Fruit fly (Drosophila melanogaster) whole organism, pupa: ENCODE results near the gene sdk.

ENCODE experiments used
- CG10348 ChIP-seq: fragments of 200-800 bp; sonication (Bioruptor generic); IDR thresholded peaks from 2 replicates; pipeline ENCODE4 v1.3.6; 2022; ENCODE audit warnings: missing biosample characterization, missing genetic modification characterization
- CG14655 ChIP-seq: fragments of 200-800 bp; sonication (Bioruptor generic); optimal IDR thresholded peaks from 3 replicates; lab custom pipeline; 2017; ENCODE audit warnings: mild to moderate bottlenecking, missing biosample characterization, missing genetic modification reagents, missing genetic modification characterization
- CG15710 ChIP-seq: fragments of 200-800 bp; sonication (Bioruptor generic); optimal IDR thresholded peaks from 2 replicates; lab custom pipeline; 2018; ENCODE audit warnings: missing biosample characterization, mild to moderate bottlenecking, missing genetic modification characterization, moderate library complexity
- CG17806 ChIP-seq: fragments of 200-800 bp; sonication (Bioruptor generic); optimal IDR thresholded peaks from 2 replicates; lab custom pipeline; 2018; ENCODE audit warnings: missing biosample characterization, mild to moderate bottlenecking, missing genetic modification characterization, moderate library complexity
- CG34367 ChIP-seq: fragments of 200-800 bp; sonication (Bioruptor generic); optimal IDR thresholded peaks from 2 replicates; lab custom pipeline; 2018; ENCODE audit warnings: missing biosample characterization, mild to moderate bottlenecking, missing genetic modification characterization
- CG4496 ChIP-seq: fragments of 200-800 bp; sonication (Bioruptor generic); IDR thresholded peaks from 3 replicates; pipeline ENCODE4 v1.3.6; 2022; ENCODE audit warnings: missing biosample characterization, missing genetic modification characterization
- CG9948 ChIP-seq: fragments of 200-800 bp; sonication (Bioruptor generic); optimal IDR thresholded peaks from 2 replicates; lab custom pipeline; 2018; ENCODE audit warnings: missing biosample characterization, mild to moderate bottlenecking, missing genetic modification characterization, moderate library complexity
- D1 ChIP-seq: fragments of 200-800 bp; sonication (Bioruptor generic); optimal IDR thresholded peaks from 2 replicates; lab custom pipeline; 2018; ENCODE audit warnings: missing biosample characterization, mild to moderate bottlenecking, missing genetic modification characterization, moderate library complexity
- EcR ChIP-seq: fragments of 200-800 bp; sonication (Bioruptor generic); optimal IDR thresholded peaks from 3 replicates; lab custom pipeline; 2019; ENCODE audit warnings: missing biosample characterization, missing genetic modification characterization, mild to moderate bottlenecking, moderate library complexity, missing genetic modification reagents
- Pif1A ChIP-seq: fragments of 200-800 bp; sonication (Bioruptor generic); optimal IDR thresholded peaks from 3 replicates; lab custom pipeline; 2016; ENCODE audit warnings: missing biosample characterization, missing genetic modification characterization
- Pif1B ChIP-seq: fragments of 200-800 bp; sonication (Bioruptor generic); optimal IDR thresholded peaks from 3 replicates; lab custom pipeline; 2016; ENCODE audit warnings: missing biosample characterization, missing genetic modification characterization
- fd96Ca ChIP-seq: fragments of 200-800 bp; sonication (Bioruptor generic); IDR thresholded peaks from 3 replicates; pipeline ENCODE4 v1.3.6; 2022; ENCODE audit warnings: missing biosample characterization, missing genetic modification characterization
- gl ChIP-seq: fragments of 200-800 bp; sonication (Bioruptor generic); optimal IDR thresholded peaks from 2 replicates; lab custom pipeline; 2018; ENCODE audit warnings: missing biosample characterization, mild to moderate bottlenecking, missing genetic modification characterization

- TF ChIP-seq Pif1B (GFP tag; lab: Kevin White, UChicago) (peak; percentile 71), EcR (GFP tag; lab: Kevin White, UChicago) (no peak), CG17806 (tag; lab: Kevin White, UChicago) (no peak), gl (tag; lab: Kevin White, UChicago) (peak; percentile 50), D1 (tag; lab: Kevin White, UChicago) (no peak), CG34367 (tag; lab: Kevin White, UChicago) (peak; percentile 44), CG10348 (GFP tag; lab: Robert Waterston, UW) (no peak), fd96Ca (no peak), CG15710 (tag; lab: Kevin White, UChicago) (peak; percentile 11), CG4496 (GFP tag; lab: Robert Waterston, UW) (no peak; the same call in 2 of the 3 replicates), CG14655 (GFP tag; lab: Kevin White, UChicago) (peak; percentile 25), CG9948 (tag; lab: Kevin White, UChicago) (no peak), Pif1A (peak; percentile 60)
Observed at dm6 chrX:767928-768327, 81.3 kb downstream of the sdk start.
